Fruit fly (Drosophila melanogaster) whole organism, prepupa: ENCODE measurements around the gene fy.

Source experiments
- Blimp-1 ChIP-seq: fragments of 200-800 bp; sonication (Bioruptor generic); optimal IDR thresholded peaks from 3 replicates; lab custom pipeline; 2017; ENCODE audit warnings: missing biosample characterization, missing genetic modification characterization, mild to moderate bottlenecking, moderate library complexity, missing genetic modification reagents
- CG10631 ChIP-seq: fragments of 200-800 bp; sonication (Bioruptor generic); optimal IDR thresholded peaks from 2 replicates; lab custom pipeline; 2016; ENCODE audit warnings: missing biosample characterization, missing genetic modification characterization
- CG10669 ChIP-seq: fragments of 200-800 bp; sonication (Bioruptor generic); optimal IDR thresholded peaks from 3 replicates; lab custom pipeline; 2018; ENCODE audit warnings: missing biosample characterization, mild to moderate bottlenecking, missing genetic modification characterization, moderate library complexity
- CG11294 ChIP-seq: fragments of 200-800 bp; sonication (Bioruptor generic); IDR thresholded peaks from 2 replicates; pipeline ENCODE4 v1.3.6; 2022; ENCODE audit warnings: missing biosample characterization, missing genetic modification characterization
- CG11762 ChIP-seq: fragments of 200-800 bp; sonication (Bioruptor generic); optimal IDR thresholded peaks from 3 replicates; lab custom pipeline; 2016; ENCODE audit warnings: missing biosample characterization, missing genetic modification characterization; ENCODE audit not compliant: insufficient read depth
- CG15336 ChIP-seq: fragments of 200-800 bp; sonication (Bioruptor generic); IDR thresholded peaks from 2 replicates; pipeline ENCODE4 v1.3.6; 2022; ENCODE audit warnings: missing biosample characterization, missing genetic modification characterization
- CG3032 ChIP-seq: fragments of 200-800 bp; optimal IDR thresholded peaks from 2 replicates; lab custom pipeline; 2019; ENCODE audit warnings: missing biosample characterization, mild to moderate bottlenecking, missing genetic modification characterization, moderate library complexity
- CG31627 ChIP-seq: fragments of 200-800 bp; sonication (Bioruptor generic); optimal IDR thresholded peaks from 3 replicates; lab custom pipeline; 2016; ENCODE audit warnings: missing biosample characterization, missing genetic modification characterization
- CG3919 ChIP-seq: fragments of 200-800 bp; sonication (Bioruptor generic); optimal IDR thresholded peaks from 3 replicates; lab custom pipeline; 2016; ENCODE audit warnings: missing biosample characterization, missing genetic modification characterization
- CG4318 ChIP-seq: fragments of 200-800 bp; sonication (Bioruptor generic); optimal IDR thresholded peaks from 3 replicates; lab custom pipeline; 2017; ENCODE audit warnings: missing biosample characterization, mild to moderate bottlenecking, missing genetic modification characterization
- CG6163 ChIP-seq: fragments of 200-800 bp; sonication (Bioruptor generic); IDR thresholded peaks from 3 replicates; pipeline ENCODE4 v1.3.6; 2022; ENCODE audit warnings: missing biosample characterization, missing genetic modification characterization
- CG6792 ChIP-seq: fragments of 200-800 bp; sonication (Bioruptor generic); optimal IDR thresholded peaks from 3 replicates; lab custom pipeline; 2016; ENCODE audit warnings: missing biosample characterization, missing genetic modification characterization
- CG6854 ChIP-seq: fragments of 200-800 bp; sonication (Bioruptor generic); optimal IDR thresholded peaks from 2 replicates; lab custom pipeline; 2017; ENCODE audit warnings: missing biosample characterization, mild to moderate bottlenecking, missing genetic modification characterization
- CG7368 ChIP-seq: fragments of 200-800 bp; sonication (Bioruptor generic); optimal IDR thresholded peaks from 3 replicates; lab custom pipeline; 2016; ENCODE audit warnings: missing biosample characterization, missing genetic modification characterization
- CG8119 ChIP-seq: fragments of 200-800 bp; sonication (Bioruptor generic); IDR thresholded peaks from 3 replicates; pipeline ENCODE4 v1.3.6; 2022; ENCODE audit warnings: missing biosample characterization, missing genetic modification characterization
- CG8319 ChIP-seq: fragments of 200-800 bp; sonication (Bioruptor generic); optimal IDR thresholded peaks from 3 replicates; lab custom pipeline; 2016; ENCODE audit warnings: missing biosample characterization, missing genetic modification characterization
- CG8632 ChIP-seq: fragments of 200-800 bp; sonication (Bioruptor generic); optimal IDR thresholded peaks from 3 replicates; lab custom pipeline; 2016; ENCODE audit warnings: missing biosample characterization, missing genetic modification characterization
- Eip75B ChIP-seq: fragments of 200-800 bp; sonication (Bioruptor generic); optimal IDR thresholded peaks from 3 replicates; lab custom pipeline; 2016; ENCODE audit warnings: missing biosample characterization, missing genetic modification characterization
- Eip78C ChIP-seq: fragments of 200-800 bp; sonication (Bioruptor generic); peaks from one replicate; lab custom pipeline; 2016; ENCODE audit warnings: missing biosample characterization, missing genetic modification characterization
- Eip93F ChIP-seq: fragments of 200-800 bp; sonication (Bioruptor generic); optimal IDR thresholded peaks from 2 replicates; lab custom pipeline; 2016; ENCODE audit warnings: missing biosample characterization, mild to moderate bottlenecking, missing genetic modification characterization
- Ets21C ChIP-seq: fragments of 200-800 bp; sonication (Bioruptor generic); optimal IDR thresholded peaks from 3 replicates; lab custom pipeline; 2016; ENCODE audit warnings: missing biosample characterization, missing genetic modification characterization
- Ets96B ChIP-seq: fragments of 200-800 bp; optimal IDR thresholded peaks from 2 replicates; lab custom pipeline; 2019; ENCODE audit warnings: missing biosample characterization, mild to moderate bottlenecking, missing genetic modification characterization, moderate library complexity
- Hr39 ChIP-seq: fragments of 200-800 bp; sonication (Bioruptor generic); optimal IDR thresholded peaks from 2 replicates; lab custom pipeline; 2016; ENCODE audit warnings: missing biosample characterization, missing genetic modification characterization
- Hr4 ChIP-seq: fragments of 200-800 bp; sonication (Bioruptor generic); optimal IDR thresholded peaks from 3 replicates; lab custom pipeline; 2016; ENCODE audit warnings: missing biosample characterization, missing genetic modification characterization
- OdsH ChIP-seq: fragments of 200-800 bp; sonication (Bioruptor generic); optimal IDR thresholded peaks from 3 replicates; lab custom pipeline; 2016; ENCODE audit warnings: missing biosample characterization, missing genetic modification characterization
- Smox ChIP-seq: fragments of 200-800 bp; sonication (Bioruptor generic); optimal IDR thresholded peaks from 3 replicates; lab custom pipeline; 2016; ENCODE audit warnings: missing biosample characterization, missing genetic modification characterization
- Sox102F ChIP-seq: fragments of 200-800 bp; sonication (Bioruptor generic); optimal IDR thresholded peaks from 2 replicates; lab custom pipeline; 2016; ENCODE audit warnings: missing biosample characterization, mild to moderate bottlenecking, missing genetic modification characterization
- Sox15 ChIP-seq: fragments of 200-800 bp; sonication (Bioruptor generic); optimal IDR thresholded peaks from 3 replicates; lab custom pipeline; 2016; ENCODE audit warnings: missing biosample characterization, missing genetic modification characterization
- cyc ChIP-seq: fragments of 200-800 bp; sonication (Bioruptor generic); optimal IDR thresholded peaks from 3 replicates; lab custom pipeline; 2016; ENCODE audit warnings: missing biosample characterization, missing genetic modification characterization
- eg ChIP-seq: fragments of 200-800 bp; sonication (Bioruptor generic); IDR thresholded peaks from 3 replicates; pipeline ENCODE4 v1.3.6; 2022; ENCODE audit warnings: missing biosample characterization, missing genetic modification characterization
- esn ChIP-seq: fragments of 200-800 bp; sonication (Bioruptor generic); optimal IDR thresholded peaks from 2 replicates; lab custom pipeline; 2016; ENCODE audit warnings: missing biosample characterization, mild to moderate bottlenecking, missing genetic modification characterization, moderate library complexity
- fd59A ChIP-seq: fragments of 200-800 bp; sonication (Bioruptor generic); optimal IDR thresholded peaks from 2 replicates; lab custom pipeline; 2017; ENCODE audit warnings: missing biosample characterization, mild to moderate bottlenecking, missing genetic modification characterization, missing genetic modification reagents
- fd85E ChIP-seq: fragments of 200-800 bp; sonication (Bioruptor generic); optimal IDR thresholded peaks from 3 replicates; lab custom pipeline; 2016; ENCODE audit warnings: missing biosample characterization, missing genetic modification characterization
- lz ChIP-seq: fragments of 200-800 bp; sonication (Bioruptor generic); optimal IDR thresholded peaks from 3 replicates; lab custom pipeline; 2016; ENCODE audit warnings: missing biosample characterization, missing genetic modification characterization
- net ChIP-seq: fragments of 200-800 bp; sonication (Bioruptor generic); optimal IDR thresholded peaks from 3 replicates; lab custom pipeline; 2016; ENCODE audit warnings: missing biosample characterization, missing genetic modification characterization
- spab ChIP-seq: fragments of 200-800 bp; sonication (Bioruptor generic); optimal IDR thresholded peaks from 2 replicates; lab custom pipeline; 2017; ENCODE audit warnings: missing biosample characterization, mild to moderate bottlenecking, missing genetic modification characterization, missing genetic modification reagents
- ss ChIP-seq, 2 experiments: fragments of 200-800 bp; sonication (Bioruptor generic); optimal IDR thresholded peaks; 2 replicates in 1 of 2; 3 replicates in 1 of 2; lab custom pipeline; 2017 to 2018; ENCODE audit warnings: mild to moderate bottlenecking in 2 of 2, missing biosample characterization in 2 of 2, missing genetic modification characterization in 2 of 2, moderate library complexity in 1 of 2
- svp ChIP-seq: fragments of 200-800 bp; sonication (Bioruptor generic); peaks from one replicate; lab custom pipeline; 2016; ENCODE audit warnings: missing biosample characterization, missing genetic modification characterization
- vri ChIP-seq: fragments of 200-800 bp; sonication (Bioruptor generic); optimal IDR thresholded peaks from 3 replicates; lab custom pipeline; 2016; ENCODE audit warnings: missing biosample characterization, mild to moderate bottlenecking, missing genetic modification characterization

Gene fy

DNA sequence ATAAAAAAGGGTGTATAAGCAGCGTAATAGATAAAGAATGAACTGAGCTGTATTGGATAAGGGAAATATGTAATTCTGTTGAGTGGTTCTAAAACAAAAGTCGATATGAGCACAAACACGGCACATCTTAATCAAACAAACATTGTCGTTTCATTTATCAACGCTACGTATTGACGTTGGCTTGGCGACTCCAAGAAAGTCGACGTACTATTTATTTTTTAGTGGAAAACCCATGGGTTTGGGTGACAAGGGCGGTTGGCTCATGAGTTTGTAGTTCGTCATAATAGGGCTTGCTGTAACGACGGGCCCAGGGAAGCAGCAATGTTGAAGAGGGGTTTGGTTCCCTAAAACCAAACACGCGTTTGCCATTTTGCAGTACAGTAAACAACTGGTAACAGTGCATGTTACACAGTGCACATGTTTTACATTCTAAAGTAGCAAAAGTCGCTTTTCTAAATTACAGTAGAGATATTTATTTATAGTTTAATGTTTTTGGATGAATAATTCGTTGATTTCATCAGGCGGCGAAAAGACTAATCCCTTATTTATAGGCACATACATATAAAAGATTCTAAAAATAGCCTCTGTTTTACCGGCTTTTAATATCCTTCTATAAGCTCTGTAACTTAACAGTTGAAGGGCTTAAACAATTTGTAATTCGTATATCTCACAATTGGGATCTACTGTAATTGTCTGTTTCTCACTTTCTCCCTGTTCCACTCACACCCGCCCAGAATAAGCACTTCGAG, 41.7 kb downstream of the fy start (continued):
- TF ChIP-seq Hr4 (GFP tag; lab: Kevin White, UChicago) (peak; percentile 80), Eip93F (GFP tag; lab: Kevin White, UChicago) (no peak), net (peak; percentile 47), CG11762 (GFP tag; lab: Kevin White, UChicago) (no peak), CG15336 (GFP tag; lab: Robert Waterston, UW) (peak; percentile 63), ss (GFP tag; optimal IDR thresholded peaks at IDR 0.05; lab: Kevin White, UChicago) (peak; percentile 30 to 62), Eip75B (GFP tag; lab: Kevin White, UChicago) (peak; percentile 62), cyc (GFP tag; lab: Kevin White, UChicago) (peak; percentile 49), CG4318 (GFP tag; lab: Kevin White, UChicago) (peak; percentile 5), CG3032 (tag; lab: Kevin White, UChicago) (peak; percentile 56), Eip78C (GFP tag; lab: Kevin White, UChicago) (peak; percentile 91), Ets21C (peak; percentile 40), CG7368 (GFP tag; lab: Kevin White, UChicago) (no peak), CG8319 (GFP tag; lab: Kevin White, UChicago) (peak; percentile 27), fd59A (peak; percentile 57), esn (GFP tag; lab: Kevin White, UChicago) (peak; percentile 75), CG8119 (GFP tag; lab: Robert Waterston, UW) (no peak; the same call in 1 of the 3 replicates), Sox102F (GFP tag; lab: Kevin White, UChicago) (peak; percentile 66), Sox15 (GFP tag; lab: Kevin White, UChicago) (peak; percentile 40), Blimp-1 (GFP tag; lab: Kevin White, UChicago) (peak; percentile 41), Ets96B (peak; percentile 17), Smox (peak; percentile 61), CG6163 (GFP tag; lab: Robert Waterston, UW) (peak; percentile 39; the same call in 1 of the 3 replicates), CG31627 (GFP tag; lab: Kevin White, UChicago) (peak; percentile 69), CG11294 (GFP tag; lab: Robert Waterston, UW) (peak; percentile 27; the same call in 1 of the 2 replicates), CG10669 (GFP tag; lab: Kevin White, UChicago) (peak; percentile 32), CG8632 (peak; percentile 47), svp (peak; percentile 85), OdsH (GFP tag; lab: Kevin White, UChicago) (peak; percentile 69), CG6792 (GFP tag; lab: Kevin White, UChicago) (peak; percentile 62), Hr39 (GFP tag; lab: Kevin White, UChicago) (peak; percentile 68)

dm6 chr2L:8355419-8355818, 47.7 kb downstream of the fy start:
- no peak for TF ChIP-seq Blimp-1 (GFP tag; lab: Kevin White, UChicago)
- TF ChIP-seq eg (GFP tag; lab: Robert Waterston, UW) = no peak
- no peak for TF ChIP-seq lz
- no peak for TF ChIP-seq CG3919 (GFP tag; lab: Kevin White, UChicago)
- no peak for TF ChIP-seq spab (GFP tag; lab: Kevin White, UChicago)
- TF ChIP-seq CG8319 (GFP tag; lab: Kevin White, UChicago) = no peak
- no peak for TF ChIP-seq fd85E
- TF ChIP-seq CG10631 = no peak
- no peak for TF ChIP-seq CG6854 (GFP tag; lab: Kevin White, UChicago)
- TF ChIP-seq CG10669 (GFP tag; lab: Kevin White, UChicago) = no peak

DNA sequence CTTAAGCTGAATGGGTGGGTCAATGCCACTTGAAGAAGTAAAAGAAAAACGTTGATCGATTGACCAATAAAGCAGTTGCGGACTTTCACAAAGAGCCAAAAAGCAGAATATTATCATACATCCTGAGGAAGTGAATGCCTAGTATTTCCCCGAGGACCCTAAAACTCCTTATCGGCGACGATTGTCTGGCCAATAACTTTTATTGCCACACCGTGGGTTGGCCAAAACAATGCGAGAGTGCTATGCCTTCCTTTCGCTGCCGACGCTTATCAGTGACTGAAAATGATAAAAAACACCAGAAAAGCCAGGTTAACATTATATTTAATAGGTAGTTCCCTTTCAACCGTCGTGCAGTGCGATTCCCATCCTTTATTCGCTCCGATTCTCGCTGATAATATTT, 51.2 kb downstream of the fy start, which contains the start of gene Mur29B:
TSS of gene Mur29B (plus strand) at position 324 of the 400 bp plus-strand sequence.
- TF ChIP-seq vri (GFP tag; lab: Kevin White, UChicago) = peak; percentile 50
- TF ChIP-seq Smox = no peak
